Fruit fly (Drosophila melanogaster): ENCODE results near the gene Timp.

- no peak for TF ChIP-seq CG8478 (optimal IDR thresholded peaks at IDR 0.05)
- TF ChIP-seq CTCF (optimal IDR thresholded peaks at IDR 0.05), result no peak
Observed at dm6 chr3R:10189520-10189919, 23.3 kb downstream of the Timp start, which contains the start of gene CG12814.
